Fruit fly (Drosophila melanogaster) whole organism, adult: ENCODE results near the gene CG5861.

Experiments used
- CG11617 ChIP-seq: fragments of 200-800 bp; sonication (Bioruptor generic); optimal IDR thresholded peaks from 2 replicates; lab custom pipeline; 2017; ENCODE audit warnings: mild to moderate bottlenecking, missing biosample characterization, missing genetic modification reagents, missing genetic modification characterization
- CG12768 ChIP-seq: fragments of 200-800 bp; sonication (Bioruptor generic); optimal IDR thresholded peaks from 2 replicates; lab custom pipeline; 2017; ENCODE audit warnings: missing biosample characterization, missing genetic modification characterization, mild to moderate bottlenecking, moderate library complexity, missing genetic modification reagents
- CG14711 ChIP-seq: fragments of 200-800 bp; sonication (Bioruptor generic); optimal IDR thresholded peaks from 2 replicates; lab custom pipeline; 2018; ENCODE audit warnings: missing biosample characterization, mild to moderate bottlenecking, missing genetic modification characterization, moderate library complexity
- CG1620 ChIP-seq: fragments of 200-800 bp; sonication (Bioruptor generic); optimal IDR thresholded peaks from 2 replicates; lab custom pipeline; 2016; ENCODE audit warnings: missing biosample characterization, missing genetic modification characterization
- CG33017 ChIP-seq: fragments of 200-800 bp; sonication (Bioruptor generic); optimal IDR thresholded peaks from 2 replicates; lab custom pipeline; 2018; ENCODE audit warnings: missing biosample characterization, mild to moderate bottlenecking, missing genetic modification characterization, moderate library complexity
- CG5204 ChIP-seq: fragments of 200-800 bp; sonication (Bioruptor generic); optimal IDR thresholded peaks from 2 replicates; lab custom pipeline; 2016; ENCODE audit warnings: missing biosample characterization, missing genetic modification characterization
- CG7045 ChIP-seq: fragments of 200-800 bp; sonication (Bioruptor generic); optimal IDR thresholded peaks from 2 replicates; lab custom pipeline; 2017; ENCODE audit warnings: missing biosample characterization, mild to moderate bottlenecking, missing genetic modification characterization
- CG7101 ChIP-seq: fragments of 200-800 bp; sonication (Bioruptor generic); optimal IDR thresholded peaks from 2 replicates; lab custom pipeline; 2018; ENCODE audit warnings: missing biosample characterization, mild to moderate bottlenecking, missing genetic modification characterization, moderate library complexity
- Clk ChIP-seq: fragments of 200-800 bp; sonication (Bioruptor generic); optimal IDR thresholded peaks from 2 replicates; lab custom pipeline; 2017; ENCODE audit warnings: missing biosample characterization, missing genetic modification characterization
- Crg-1 ChIP-seq: fragments of 200-800 bp; sonication (Bioruptor generic); optimal IDR thresholded peaks from 2 replicates; lab custom pipeline; 2016; ENCODE audit warnings: missing biosample characterization, missing genetic modification characterization
- Hr96 ChIP-seq: fragments of 200-800 bp; sonication (Bioruptor generic); optimal IDR thresholded peaks from 2 replicates; lab custom pipeline; 2016; ENCODE audit warnings: missing biosample characterization, missing genetic modification characterization
- Mnt ChIP-seq: fragments of 200-800 bp; sonication (Bioruptor generic); optimal IDR thresholded peaks from 2 replicates; lab custom pipeline; 2016; ENCODE audit warnings: missing biosample characterization, mild to moderate bottlenecking, missing genetic modification characterization
- bab1 ChIP-seq: fragments of 200-800 bp; sonication (Bioruptor generic); optimal IDR thresholded peaks from 3 replicates; lab custom pipeline; 2019; ENCODE audit warnings: missing biosample characterization, mild to moderate bottlenecking, missing genetic modification characterization, moderate library complexity
- cic ChIP-seq: fragments of 200-800 bp; sonication (Bioruptor generic); optimal IDR thresholded peaks from 2 replicates; lab custom pipeline; 2017; ENCODE audit warnings: missing biosample characterization, mild to moderate bottlenecking, missing genetic modification characterization, moderate library complexity
- cnc ChIP-seq, 2 experiments: fragments of >200 bp; optimal IDR thresholded peaks; 2 replicates each; lab custom pipeline; 2017
- kay ChIP-seq: fragments of 200-800 bp; sonication (Bioruptor generic); peaks from one replicate; lab custom pipeline; 2016; ENCODE audit warnings: missing biosample characterization, missing genetic modification characterization, borderline replicate concordance
- ovo ChIP-seq: fragments of 200-800 bp; sonication (Bioruptor generic); optimal IDR thresholded peaks from 2 replicates; lab custom pipeline; 2016; ENCODE audit warnings: missing biosample characterization, missing genetic modification characterization
- pad ChIP-seq: fragments of 200-800 bp; sonication (Bioruptor generic); optimal IDR thresholded peaks from 3 replicates; lab custom pipeline; 2017; ENCODE audit warnings: missing biosample characterization, missing genetic modification characterization, mild to moderate bottlenecking, moderate library complexity, missing genetic modification reagents
- tj ChIP-seq: fragments of 200-800 bp; sonication (Bioruptor generic); optimal IDR thresholded peaks from 3 replicates; lab custom pipeline; 2017; ENCODE audit warnings: missing biosample characterization, mild to moderate bottlenecking, missing genetic modification characterization, moderate library complexity
- toe ChIP-seq: fragments of 200-800 bp; sonication (Bioruptor generic); optimal IDR thresholded peaks from 2 replicates; lab custom pipeline; 2016; ENCODE audit warnings: missing biosample characterization, missing genetic modification characterization

The CG5861 gene

dm6 chr2L:16274100-16274499 lies 33.0 kb downstream of the CG5861 start:
- TF ChIP-seq CG7045 (GFP tag; lab: Kevin White, UChicago): no peak
- peak; percentile 5 for TF ChIP-seq cic (GFP tag; lab: Kevin White, UChicago)
- TF ChIP-seq pad: peak; percentile 14
- no peak for TF ChIP-seq CG33017 (tag; lab: Kevin White, UChicago)
- peak; percentile 70 for TF ChIP-seq tj (GFP tag; lab: Kevin White, UChicago)
- TF ChIP-seq ovo: peak; percentile 24

dm6 chr2L:16273439-16273838 lies 33.7 kb downstream of the CG5861 start:
- TF ChIP-seq CG11617 (GFP tag; lab: Kevin White, UChicago): no peak
- TF ChIP-seq CG12768 (GFP tag; lab: Kevin White, UChicago): no peak
- TF ChIP-seq CG33017 (tag; lab: Kevin White, UChicago): peak; percentile 1
- peak; percentile 6 for TF ChIP-seq Mnt
- TF ChIP-seq tj (GFP tag; lab: Kevin White, UChicago): peak; percentile 92
- no peak for TF ChIP-seq ovo
- TF ChIP-seq kay (GFP tag; lab: Kevin White, UChicago): peak; percentile 53
- no peak for TF ChIP-seq pad
- no peak for TF ChIP-seq Crg-1 (GFP tag; lab: Kevin White, UChicago)
- no peak for TF ChIP-seq Clk (GFP tag; lab: Kevin White, UChicago)
- TF ChIP-seq cic (GFP tag; lab: Kevin White, UChicago): peak; percentile 31

dm6 chr2L:16272730-16273129 lies 34.4 kb downstream of the CG5861 start:
- TF ChIP-seq CG1620: peak; percentile 11
- no peak for TF ChIP-seq Clk (GFP tag; lab: Kevin White, UChicago)
- no peak for TF ChIP-seq CG33017 (tag; lab: Kevin White, UChicago)
- TF ChIP-seq Mnt: peak; percentile 33
- peak; percentile 60 for TF ChIP-seq CG7101
- peak; percentile 8 for TF ChIP-seq pad
- TF ChIP-seq CG14711 (tag; lab: Kevin White, UChicago): peak; percentile 28
- peak; percentile 82 for TF ChIP-seq cic (GFP tag; lab: Kevin White, UChicago)
- TF ChIP-seq kay (GFP tag; lab: Kevin White, UChicago): peak; percentile 86
- no peak for TF ChIP-seq tj (GFP tag; lab: Kevin White, UChicago)
- TF ChIP-seq ovo: peak; percentile 56
- TF ChIP-seq toe (GFP tag; lab: Kevin White, UChicago): peak; percentile 31
- peak; percentile 17 for TF ChIP-seq CG12768 (GFP tag; lab: Kevin White, UChicago)

- TF ChIP-seq CG1620 (no peak), CG5204 (GFP tag; lab: Kevin White, UChicago) (no peak), Hr96 (GFP tag; lab: Kevin White, UChicago) (no peak), CG12768 (GFP tag; lab: Kevin White, UChicago) (no peak), pad (peak; percentile 73), Crg-1 (GFP tag; lab: Kevin White, UChicago) (no peak), CG7101 (no peak), CG14711 (tag; lab: Kevin White, UChicago) (no peak), kay (GFP tag; lab: Kevin White, UChicago) (peak; percentile 62), bab1 (no peak), CG11617 (GFP tag; lab: Kevin White, UChicago) (no peak), cic (GFP tag; lab: Kevin White, UChicago) (peak; percentile 95), cnc (optimal IDR thresholded peaks at IDR 0.05; lab: Kevin White, UChicago) (no peak), Mnt (peak; percentile 85), CG7045 (GFP tag; lab: Kevin White, UChicago) (no peak)
Observed at dm6 chr2L:16271486-16271806, 35.7 kb downstream of the CG5861 start.

dm6 chr2L:16270667-16271485 lies 36.2 kb downstream of the CG5861 start:
- TF ChIP-seq kay (GFP tag; lab: Kevin White, UChicago): peak; percentile 85
- peak; percentile 50 for TF ChIP-seq CG7101
- peak; percentile 4 for TF ChIP-seq CG12768 (GFP tag; lab: Kevin White, UChicago)
- TF ChIP-seq pad: no peak
- TF ChIP-seq ovo: peak; percentile 67
- no peak for TF ChIP-seq CG5204 (GFP tag; lab: Kevin White, UChicago)
- TF ChIP-seq Clk (GFP tag; lab: Kevin White, UChicago): no peak
- peak; percentile 31 for TF ChIP-seq CG11617 (GFP tag; lab: Kevin White, UChicago)
- peak; percentile 22 for TF ChIP-seq bab1
- peak; percentile 15 for TF ChIP-seq CG1620
- TF ChIP-seq CG7045 (GFP tag; lab: Kevin White, UChicago): peak; percentile 17
- no peak for TF ChIP-seq Mnt
- TF ChIP-seq tj (GFP tag; lab: Kevin White, UChicago): peak; percentile 34
- peak; percentile 45 for TF ChIP-seq CG14711 (tag; lab: Kevin White, UChicago)
- peak; percentile 46 for TF ChIP-seq toe (GFP tag; lab: Kevin White, UChicago)
- TF ChIP-seq Crg-1 (GFP tag; lab: Kevin White, UChicago): no peak

dm6 chr2L:16269232-16270134 lies 37.6 kb downstream of the CG5861 start:
- no peak for TF ChIP-seq cnc (optimal IDR thresholded peaks at IDR 0.05; lab: Kevin White, UChicago)
- TF ChIP-seq pad: peak; percentile 100
- TF ChIP-seq CG12768 (GFP tag; lab: Kevin White, UChicago): peak; percentile 93
- peak; percentile 85 for TF ChIP-seq CG33017 (tag; lab: Kevin White, UChicago)
- TF ChIP-seq tj (GFP tag; lab: Kevin White, UChicago): peak; percentile 85
- no peak for TF ChIP-seq toe (GFP tag; lab: Kevin White, UChicago)
- peak; percentile 92 for TF ChIP-seq CG7045 (GFP tag; lab: Kevin White, UChicago)
- TF ChIP-seq Mnt: peak; percentile 99
- peak; percentile 65 for TF ChIP-seq CG14711 (tag; lab: Kevin White, UChicago)
- peak; percentile 99 for TF ChIP-seq cic (GFP tag; lab: Kevin White, UChicago)
- peak; percentile 32 for TF ChIP-seq CG1620
- TF ChIP-seq Hr96 (GFP tag; lab: Kevin White, UChicago): peak; percentile 89
- TF ChIP-seq CG5204 (GFP tag; lab: Kevin White, UChicago): no peak
- peak; percentile 98 for TF ChIP-seq CG11617 (GFP tag; lab: Kevin White, UChicago)
- TF ChIP-seq kay (GFP tag; lab: Kevin White, UChicago): peak; percentile 99
- TF ChIP-seq CG7101: peak; percentile 94
- TF ChIP-seq Clk (GFP tag; lab: Kevin White, UChicago): peak; percentile 52
- peak; percentile 92 for TF ChIP-seq bab1
- peak; percentile 84 for TF ChIP-seq Crg-1 (GFP tag; lab: Kevin White, UChicago)
- peak; percentile 86 for TF ChIP-seq ovo
